Worm (Caenorhabditis elegans) whole organism, mixed stage, embryonic: ENCODE measurements around the gene mdt-1.2.
"Not testable (repeated sequence)": the region's sequence is repeated elsewhere in the genome, so short reads cannot be mapped to it uniquely, and the experiment has no call there.

Source experiments
- blmp-1 ChIP-seq: fragments of 150-350 bp; optimal IDR thresholded peaks from 2 replicates; lab custom pipeline; 2014; ENCODE audit warnings: missing biosample characterization, missing genetic modification characterization
- ceh-39 ChIP-seq: fragments of 150-350 bp; optimal IDR thresholded peaks from 2 replicates; lab custom pipeline; 2014; ENCODE audit warnings: missing biosample characterization, missing genetic modification characterization
- ceh-43 ChIP-seq: fragments of 200-800 bp; sonication (Bioruptor generic); optimal IDR thresholded peaks from 2 replicates; lab custom pipeline; 2018; ENCODE audit warnings: mild to moderate bottlenecking, missing genetic modification characterization, moderate library complexity, missing compliant biosample characterization
- ceh-83 ChIP-seq: fragments of 200-800 bp; sonication (Bioruptor generic); optimal IDR thresholded peaks from 2 replicates; lab custom pipeline; 2018; ENCODE audit warnings: mild to moderate bottlenecking, missing genetic modification characterization, missing compliant biosample characterization
- ces-1 ChIP-seq: fragments of 150-350 bp; optimal IDR thresholded peaks from 2 replicates; lab custom pipeline; 2014; ENCODE audit warnings: missing biosample characterization, missing genetic modification reagents, missing genetic modification characterization
- elt-1 ChIP-seq: sonication (generic microtip); optimal IDR thresholded peaks from 2 replicates; lab custom pipeline; 2017; ENCODE audit warnings: missing genetic modification characterization, mild to moderate bottlenecking, missing compliant biosample characterization, antibody characterized with exemption, moderate library complexity, borderline replicate concordance; ENCODE audit not compliant: insufficient read depth
- elt-3 ChIP-seq: fragments of 150-350 bp; optimal IDR thresholded peaks from 2 replicates; lab custom pipeline; 2014; ENCODE audit warnings: missing biosample characterization, missing genetic modification characterization
- flh-1 ChIP-seq: fragments of 200-800 bp; sonication (Bioruptor generic); optimal IDR thresholded peaks from 2 replicates; lab custom pipeline; 2018; ENCODE audit warnings: mild to moderate bottlenecking, missing genetic modification characterization, moderate library complexity, missing compliant biosample characterization
- ham-2 ChIP-seq: fragments of 200-800 bp; sonication (Bioruptor generic); optimal IDR thresholded peaks from 2 replicates; lab custom pipeline; 2018; ENCODE audit warnings: mild to moderate bottlenecking, missing genetic modification characterization, missing compliant biosample characterization
- hlh-1 ChIP-seq: fragments of 150-350 bp; optimal IDR thresholded peaks from 2 replicates; lab custom pipeline; 2014; ENCODE audit warnings: missing biosample characterization, missing genetic modification reagents, missing genetic modification characterization
- lin-32 ChIP-seq: fragments of 200-800 bp; sonication (Bioruptor generic); optimal IDR thresholded peaks from 2 replicates; lab custom pipeline; 2018; ENCODE audit warnings: mild to moderate bottlenecking, missing genetic modification characterization, missing compliant biosample characterization
- mab-5 ChIP-seq: fragments of 150-350 bp; optimal IDR thresholded peaks from 2 replicates; lab custom pipeline; 2014; ENCODE audit warnings: missing biosample characterization, missing genetic modification characterization
- mep-1 ChIP-seq: fragments of 150-350 bp; optimal IDR thresholded peaks from 2 replicates; lab custom pipeline; 2017; ENCODE audit warnings: missing biosample characterization, missing genetic modification reagents, missing genetic modification characterization, inconsistent platforms
- mls-2 ChIP-seq: sonication (generic microtip); optimal IDR thresholded peaks from 2 replicates; lab custom pipeline; 2016; ENCODE audit warnings: mild to moderate bottlenecking, missing genetic modification characterization, moderate library complexity, missing compliant biosample characterization
- nhr-12 ChIP-seq: fragments of 150-350 bp; optimal IDR thresholded peaks from 2 replicates; lab custom pipeline; 2014; ENCODE audit warnings: missing biosample characterization, missing genetic modification characterization
- nhr-2 ChIP-seq: fragments of 150-350 bp; optimal IDR thresholded peaks from 2 replicates; lab custom pipeline; 2014; ENCODE audit warnings: missing biosample characterization, missing genetic modification characterization
- nhr-237 ChIP-seq: fragments of 150-350 bp; optimal IDR thresholded peaks from 2 replicates; lab custom pipeline; 2014; ENCODE audit warnings: missing biosample characterization, missing genetic modification characterization
- nhr-28 ChIP-seq: fragments of 150-350 bp; optimal IDR thresholded peaks from 2 replicates; lab custom pipeline; 2014; ENCODE audit warnings: missing biosample characterization, missing genetic modification characterization
- nhr-76 ChIP-seq: sonication (generic microtip); optimal IDR thresholded peaks from 2 replicates; lab custom pipeline; 2017; ENCODE audit warnings: missing biosample characterization, missing genetic modification characterization
- sem-2 ChIP-seq: fragments of 200-800 bp; sonication (Bioruptor generic); optimal IDR thresholded peaks from 2 replicates; lab custom pipeline; 2018; ENCODE audit warnings: mild to moderate bottlenecking, missing genetic modification characterization, missing compliant biosample characterization
- snpc-4 ChIP-seq: fragments of 150-350 bp; optimal IDR thresholded peaks from 2 replicates; lab custom pipeline; 2014; ENCODE audit warnings: missing biosample characterization, missing genetic modification characterization
- tbx-8 ChIP-seq: fragments of 200-800 bp; sonication (Bioruptor generic); optimal IDR thresholded peaks from 2 replicates; lab custom pipeline; 2018; ENCODE audit warnings: mild to moderate bottlenecking, missing genetic modification characterization, moderate library complexity, missing compliant biosample characterization
- unc-120 ChIP-seq: sonication (generic microtip); optimal IDR thresholded peaks from 2 replicates; lab custom pipeline; 2017; ENCODE audit warnings: missing genetic modification characterization, missing compliant biosample characterization; ENCODE audit not compliant: poor library complexity, severe bottlenecking
- unc-62 ChIP-seq: fragments of 150-350 bp; optimal IDR thresholded peaks from 2 replicates; lab custom pipeline; 2014; ENCODE audit warnings: missing biosample characterization, missing genetic modification reagents, missing genetic modification characterization
- zip-8 ChIP-seq: fragments of 150-350 bp; optimal IDR thresholded peaks from 2 replicates; lab custom pipeline; 2014; ENCODE audit warnings: missing biosample characterization, missing genetic modification characterization
- ztf-11 ChIP-seq: fragments of 150-350 bp; optimal IDR thresholded peaks from 2 replicates; lab custom pipeline; 2014; ENCODE audit warnings: missing biosample characterization, missing genetic modification characterization

Gene mdt-1.2

DNA sequence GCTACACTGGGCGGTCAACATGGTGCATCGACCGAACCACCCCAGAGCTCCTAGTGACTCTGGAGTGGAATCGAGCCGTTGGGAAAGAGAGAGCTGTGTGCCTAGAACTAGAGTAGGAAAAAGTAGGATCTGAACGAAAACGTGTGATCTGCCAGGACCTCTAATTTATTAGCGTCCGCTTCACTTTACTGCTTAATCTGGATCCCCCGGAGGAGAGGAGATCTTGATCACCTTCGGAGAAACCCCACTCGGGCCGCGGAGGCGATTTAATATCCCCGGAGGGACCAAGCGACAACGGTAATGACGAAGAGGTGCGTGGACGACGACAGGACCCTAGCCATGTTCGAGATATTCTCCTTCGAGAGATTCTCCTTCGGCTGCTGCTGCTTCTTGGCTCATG, 34.0 kb upstream of the mdt-1.2 start, which contains the start of gene K09E3.2:
Gene K09E3.2, plus strand, starts transcription at position 301 of the 400 bp plus-strand sequence.
- TF ChIP-seq lin-32; ham-2 (GFP tag; lab: Kevin White, UChicago); unc-120 (tag; lab: Kevin White, UChicago): not testable (repeated sequence)
- TF ChIP-seq, all 35 proteins: peak for 0; not testable (repeated sequence) for 35

DNA sequence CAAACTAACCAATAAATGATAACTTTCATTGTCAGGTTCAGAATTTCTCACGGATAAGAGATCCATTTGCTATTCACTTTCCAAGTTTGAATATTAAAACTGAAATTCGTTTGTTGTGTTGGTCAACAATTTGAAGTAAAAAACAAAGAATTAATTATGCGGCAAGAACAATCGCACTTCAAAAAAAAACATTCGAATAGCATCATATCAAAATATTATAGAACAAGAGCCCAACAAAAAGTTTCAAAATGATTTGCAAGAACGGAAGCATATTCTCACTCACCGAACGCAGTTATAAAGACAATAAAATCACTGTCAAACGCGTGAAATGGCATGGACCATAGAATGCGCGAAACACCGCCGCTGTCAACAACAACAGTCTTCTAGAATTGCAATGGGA, 16.9 kb upstream of the mdt-1.2 start, which contains the start of gene K09E3.7:
Gene K09E3.7, minus strand, starts transcription at position 101 of the 400 bp plus-strand sequence.
- TF ChIP-seq elt-1 (tag; lab: Kevin White, UChicago) (no peak), flh-1 (GFP tag; lab: Kevin White, UChicago) (no peak), ceh-43 (no peak), hlh-1 (tag; lab: Kevin White, UChicago) (no peak), tbx-8 (GFP tag; lab: Kevin White, UChicago) (no peak), snpc-4 (tag; lab: Kevin White, UChicago) (no peak), mls-2 (tag; lab: Kevin White, UChicago) (no peak), ces-1 (GFP tag; lab: Kevin White, UChicago) (no peak), nhr-237 (no peak), nhr-2 (no peak), blmp-1 (no peak), sem-2 (GFP tag; lab: Kevin White, UChicago) (no peak), nhr-12 (tag; lab: Kevin White, UChicago) (no peak), zip-8 (no peak)
- TF ChIP-seq, all 35 proteins: peak for 0

DNA sequence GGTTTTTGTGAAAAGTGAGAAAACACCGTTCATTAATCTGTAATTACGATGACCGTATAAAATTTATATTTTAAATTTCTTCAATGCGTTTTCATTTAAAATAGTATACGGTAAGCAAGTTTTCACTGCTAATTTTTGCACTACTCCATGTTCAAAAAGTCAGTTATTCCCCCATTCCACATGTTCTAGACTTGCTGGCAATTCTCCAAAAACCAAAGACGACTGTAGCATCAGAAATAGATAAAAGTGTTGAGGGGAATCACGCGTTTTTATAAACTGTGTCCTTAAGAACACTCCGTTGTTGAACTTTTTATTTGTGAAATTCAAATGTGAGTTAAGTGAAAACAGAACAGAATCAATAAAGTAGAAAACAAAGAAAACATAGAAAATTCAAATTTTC, 15.6 kb upstream of the mdt-1.2 start:
- TF ChIP-seq ceh-83 (GFP tag; lab: Kevin White, UChicago): no peak

DNA sequence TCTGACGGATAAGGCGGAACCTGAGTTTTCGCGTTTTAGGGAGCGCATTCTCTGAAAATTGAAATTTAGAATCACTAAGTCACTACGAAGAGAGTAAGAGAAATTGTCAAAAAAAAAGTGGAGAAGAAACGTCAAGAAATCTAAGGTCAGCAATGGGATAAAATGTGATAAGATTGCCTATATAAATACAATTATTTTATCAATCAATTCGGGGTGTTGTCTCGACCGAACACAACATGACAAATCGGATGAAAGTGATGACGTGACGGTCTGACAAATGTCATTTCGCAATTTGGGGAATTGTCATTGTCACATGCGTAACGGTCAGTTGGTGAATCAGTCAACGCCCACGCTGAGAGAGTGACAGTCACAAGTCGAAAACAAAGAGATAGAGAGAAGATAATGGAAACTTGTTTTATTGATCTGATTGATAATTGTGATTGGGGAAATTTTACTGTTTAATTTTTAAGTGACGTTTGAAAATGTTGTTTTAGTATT, 13.2 kb upstream of the mdt-1.2 start, which contains the start of gene cnp-3:
Gene cnp-3, minus strand, starts transcription at position 51 of the 498 bp plus-strand sequence.
- TF ChIP-seq unc-62 (GFP tag; lab: Kevin White, UChicago) (peak; percentile 59), flh-1 (GFP tag; lab: Kevin White, UChicago) (no peak)

DNA sequence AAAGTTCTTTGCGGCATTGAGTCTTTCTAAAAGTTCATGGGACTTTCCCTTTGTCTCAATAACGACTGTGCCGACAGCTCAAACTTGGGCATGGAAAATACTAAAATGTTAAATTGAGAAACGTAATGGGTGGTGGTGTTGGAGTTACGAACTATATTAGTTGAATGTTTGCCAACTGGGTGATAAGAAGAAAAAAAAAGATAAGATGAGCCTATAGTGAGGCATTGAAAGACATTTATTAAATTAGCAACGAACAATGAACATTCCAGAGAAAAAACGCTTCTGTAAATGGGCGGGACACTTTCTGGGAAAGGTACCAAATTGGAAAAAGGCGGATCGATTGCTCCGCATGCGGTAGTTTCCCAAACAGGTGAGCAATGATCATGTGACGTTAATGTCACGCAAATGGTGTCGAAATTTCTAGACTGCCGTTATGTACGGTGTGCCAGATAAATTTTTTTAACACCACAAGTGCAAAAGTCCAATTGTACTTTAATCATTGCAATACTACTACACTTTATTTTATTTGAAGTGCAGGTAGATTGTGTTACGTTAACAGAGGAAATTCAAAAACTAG, 12.0 kb upstream of the mdt-1.2 start:
- TF ChIP-seq elt-1 (tag; lab: Kevin White, UChicago) (no peak), sem-2 (GFP tag; lab: Kevin White, UChicago) (no peak), nhr-28 (tag; lab: Kevin White, UChicago) (no peak), nhr-2 (no peak), ces-1 (GFP tag; lab: Kevin White, UChicago) (no peak), lin-32 (no peak), mab-5 (tag; lab: Kevin White, UChicago) (no peak)

DNA sequence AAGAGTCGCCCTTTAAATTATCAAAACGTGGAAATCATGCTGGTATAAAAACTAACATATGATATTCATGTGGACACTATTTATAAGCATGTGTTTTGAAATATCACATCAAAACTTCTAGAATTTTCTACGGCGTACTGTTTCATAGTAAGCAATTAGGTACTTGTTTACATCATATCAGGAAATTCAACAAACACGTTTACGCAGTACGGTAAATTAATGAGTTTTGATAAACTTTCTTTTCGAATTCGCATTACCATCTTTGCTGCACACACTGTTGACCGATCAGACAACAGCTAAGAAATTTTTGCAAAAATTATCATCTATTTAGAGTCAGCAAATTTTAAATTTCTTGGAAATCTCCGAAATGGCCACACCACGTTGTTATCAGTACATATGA, 10.9 kb upstream of the mdt-1.2 start:
- TF ChIP-seq tbx-8 (GFP tag; lab: Kevin White, UChicago) (no peak), mep-1 (no peak), flh-1 (GFP tag; lab: Kevin White, UChicago) (no peak), blmp-1 (no peak), unc-120 (tag; lab: Kevin White, UChicago) (no peak), nhr-76 (tag; lab: Kevin White, UChicago) (no peak), elt-3 (no peak), ceh-39 (no peak), ces-1 (GFP tag; lab: Kevin White, UChicago) (no peak), snpc-4 (tag; lab: Kevin White, UChicago) (no peak), ceh-43 (no peak), ztf-11 (tag; lab: Kevin White, UChicago) (no peak)

DNA sequence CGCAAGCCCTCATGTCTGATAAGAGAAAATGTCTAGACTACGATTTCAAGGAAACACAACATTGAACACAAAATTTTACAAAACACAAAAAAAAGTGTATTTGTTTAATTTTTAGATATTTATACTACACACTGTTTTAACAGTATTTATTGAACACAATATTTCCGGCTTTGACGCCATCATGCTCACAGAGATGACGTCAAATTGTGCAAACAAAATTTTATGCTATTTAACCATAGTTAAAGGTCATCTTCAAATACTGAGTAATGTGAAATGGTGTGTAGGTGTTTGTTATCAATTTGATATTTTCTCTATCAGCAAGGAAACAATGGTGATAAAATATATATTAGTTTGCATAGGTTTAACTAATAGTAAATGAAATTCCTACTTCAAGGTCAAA, 4.8 kb upstream of the mdt-1.2 start:
- no peak for TF ChIP-seq ham-2 (GFP tag; lab: Kevin White, UChicago)
- TF ChIP-seq lin-32: no peak
